Fruit fly (Drosophila melanogaster): ENCODE data around the gene bai.

The bai gene

dm6 chr3R:25074558-25074964 lies 35.4 kb downstream of the bai start, which contains the start of the genes shams and CG11920 (continued):
- TF ChIP-seq CG10654 (GFP tag; optimal IDR thresholded peaks at IDR 0.05) (peak; percentile 2), crp (GFP tag; optimal IDR thresholded peaks at IDR 0.05) (peak in 1 of 2 experiments; percentile 73), CG10979 (tag; optimal IDR thresholded peaks at IDR 0.05) (peak; percentile 13), CG1832 (GFP tag; optimal IDR thresholded peaks at IDR 0.05) (no peak), Dref (GFP tag; IDR thresholded peaks at IDR 0.05) (peak; percentile 71), CG2712 (tag; optimal IDR thresholded peaks at IDR 0.05) (peak; percentile 58), bbx (GFP tag; IDR thresholded peaks at IDR 0.05; ENCODE audit: partially characterized antibody) (peak; percentile 33; the same call in 1 of the 2 replicates), Mes4 (GFP tag; optimal IDR thresholded peaks at IDR 0.05) (no peak), Ets97D (GFP tag; optimal IDR thresholded peaks at IDR 0.05) (peak; percentile 9), CG14860 (GFP tag; IDR thresholded peaks at IDR 0.05; ENCODE audit: partially characterized antibody) (peak; percentile 45; the same call in 1 of the 3 replicates), gem (tag; optimal IDR thresholded peaks at IDR 0.05) (peak; percentile 57), HmgZ (tag; optimal IDR thresholded peaks at IDR 0.05) (peak; percentile 23), CG17829 (tag; optimal IDR thresholded peaks at IDR 0.05) (peak; percentile 69), cas (GFP tag; IDR thresholded peaks at IDR 0.05) (no peak), btn (GFP tag; optimal IDR thresholded peaks at IDR 0.05) (no peak), Scr (GFP tag; IDR thresholded peaks at IDR 0.05; ENCODE audit: partially characterized antibody) (peak; percentile 66), CG18476 (GFP tag; optimal IDR thresholded peaks at IDR 0.05) (no peak), CG1603 (tag; optimal IDR thresholded peaks at IDR 0.05) (peak; percentile 98), CG32532 (GFP tag; IDR thresholded peaks at IDR 0.05) (no peak), gsb-n (tag; optimal IDR thresholded peaks at IDR 0.05) (peak; percentile 40), cg (GFP tag; optimal IDR thresholded peaks at IDR 0.05) (peak; percentile 16), trem (tag; optimal IDR thresholded peaks at IDR 0.05) (peak; percentile 84), trh (GFP tag; optimal IDR thresholded peaks at IDR 0.05) (no peak), cwo (GFP tag; optimal IDR thresholded peaks at IDR 0.05) (peak; percentile 40), toy (GFP tag; IDR thresholded peaks at IDR 0.05) (no peak), kah (GFP tag; optimal IDR thresholded peaks at IDR 0.05) (no peak), hth (optimal IDR thresholded peaks at IDR 0.05) (no peak), Doc2 (GFP tag; IDR thresholded peaks at IDR 0.05) (no peak), YL-1 (GFP tag; optimal IDR thresholded peaks at IDR 0.05) (peak; percentile 82), sisA (GFP tag; IDR thresholded peaks at IDR 0.05) (no peak), CG30020 (tag; optimal IDR thresholded peaks at IDR 0.05) (peak; percentile 97), scrt (GFP tag; optimal IDR thresholded peaks at IDR 0.05) (no peak), CG2889 (GFP tag; IDR thresholded peaks at IDR 0.05) (no peak), CG30431 (GFP tag; optimal IDR thresholded peaks at IDR 0.05) (no peak), nmo (GFP tag; optimal IDR thresholded peaks at IDR 0.05) (peak; percentile 51), inv (GFP tag; IDR thresholded peaks at IDR 0.05; ENCODE audit: partially characterized antibody) (peak; percentile 34; the same call in 1 of the 2 replicates), NC2β (GFP tag; optimal IDR thresholded peaks at IDR 0.05) (no peak), grau (tag; optimal IDR thresholded peaks at IDR 0.05) (peak; percentile 32), az2 (GFP tag; optimal IDR thresholded peaks at IDR 0.05) (peak; percentile 2), sens (GFP tag) (peak; percentile 80), CG14710 (tag; optimal IDR thresholded peaks at IDR 0.05) (peak; percentile 63), p53 (GFP tag; optimal IDR thresholded peaks at IDR 0.05) (no peak), h (optimal IDR thresholded peaks at IDR 0.05) (no peak), zen2 (GFP tag; IDR thresholded peaks at IDR 0.05; ENCODE audit: partially characterized antibody) (no peak; the same call in 2 of the 3 replicates), Adf1 (GFP tag; IDR thresholded peaks at IDR 0.05) (no peak), CG11723 (GFP tag; optimal IDR thresholded peaks at IDR 0.05) (peak; percentile 26), CG7839 (tag; optimal IDR thresholded peaks at IDR 0.05) (no peak), CG12236 (GFP tag; optimal IDR thresholded peaks at IDR 0.05) (no peak), Chrac-16 (GFP tag; optimal IDR thresholded peaks at IDR 0.05) (peak; percentile 1), aop (GFP tag; IDR thresholded peaks at IDR 0.05) (no peak)

All from whole organism, embryonic.